Worm (Caenorhabditis elegans) whole organism, young adult: ENCODE data around the gene Y105C5A.1285.
"Not testable (repeated sequence)": the region's sequence is repeated elsewhere in the genome, so short reads cannot be mapped to it uniquely, and the experiment has no call there.

ENCODE experiments used
- F39B2.1 ChIP-seq: fragments of 200-800 bp; sonication (Bioruptor generic); IDR thresholded peaks from 2 replicates; pipeline ENCODE4 v1.3.6; 2022; ENCODE audit warnings: missing genetic modification reagents, missing genetic modification characterization, missing compliant biosample characterization
- attf-5 ChIP-seq: fragments of 200-800 bp; sonication (Bioruptor generic); optimal IDR thresholded peaks from 2 replicates; lab custom pipeline; 2018; ENCODE audit warnings: mild to moderate bottlenecking, missing genetic modification characterization, missing compliant biosample characterization
- attf-6 ChIP-seq: fragments of 200-800 bp; sonication (Bioruptor generic); IDR thresholded peaks from 2 replicates; pipeline ENCODE4 v1.3.6; 2022; ENCODE audit warnings: missing genetic modification reagents, missing genetic modification characterization, missing compliant biosample characterization
- cebp-1 ChIP-seq, 2 experiments: fragments of 200-800 bp in 1 of 2; sonication (Bioruptor generic) in 1 of 2; sonication (generic microtip) in 1 of 2; IDR thresholded peaks in 1 of 2; optimal IDR thresholded peaks in 1 of 2; 2 replicates each; pipeline versions ENCODE4 v1.3.6 to Lab custom; 2017 to 2022; ENCODE audit warnings: missing compliant biosample characterization in 2 of 2, missing genetic modification characterization in 2 of 2, mild to moderate bottlenecking in 1 of 2, missing genetic modification reagents in 1 of 2, moderate library complexity in 1 of 2
- dpl-1 ChIP-seq: fragments of 150-350 bp; optimal IDR thresholded peaks from 2 replicates; lab custom pipeline; 2014; ENCODE audit warnings: missing biosample characterization, missing genetic modification reagents, missing genetic modification characterization
- efl-1 ChIP-seq: fragments of 150-350 bp; optimal IDR thresholded peaks from 2 replicates; lab custom pipeline; 2014; ENCODE audit warnings: missing biosample characterization, missing genetic modification reagents, missing genetic modification characterization
- hsf-1 ChIP-seq: fragments of 200-800 bp; sonication (Bioruptor generic); IDR thresholded peaks from 2 replicates; pipeline ENCODE4 v1.3.6; 2022; ENCODE audit warnings: missing genetic modification reagents, missing genetic modification characterization, missing compliant biosample characterization
- let-526 ChIP-seq: fragments of 200-800 bp; sonication (Bioruptor generic); IDR thresholded peaks from 2 replicates; pipeline ENCODE4 v1.3.6; 2022; ENCODE audit warnings: missing genetic modification reagents, missing genetic modification characterization, missing compliant biosample characterization
- pha-4 ChIP-seq: fragments of 150-350 bp; sonication (generic microtip); optimal IDR thresholded peaks from 2 replicates; lab custom pipeline; 2014; ENCODE audit warnings: missing biosample characterization, missing genetic modification reagents, missing genetic modification characterization
- sdz-38 ChIP-seq: sonication (generic microtip); optimal IDR thresholded peaks from 2 replicates; lab custom pipeline; 2016; ENCODE audit warnings: missing genotype, missing genetic modification characterization, missing compliant biosample characterization
- snpc-4 ChIP-seq, 5 experiments: fragments of 150-350 bp in 1 of 5; sonication (generic microtip) in 4 of 5; optimal IDR thresholded peaks; 2 replicates each; lab custom pipeline; 2014 to 2018; ENCODE audit warnings: missing genetic modification characterization in 5 of 5, missing biosample characterization in 3 of 5, antibody characterized with exemption in 2 of 5, mild to moderate bottlenecking in 2 of 5, missing compliant biosample characterization in 2 of 5, missing genotype in 2 of 5, moderate library complexity in 2 of 5, missing genetic modification reagents in 1 of 5
- unc-62 ChIP-seq: fragments of 150-350 bp; optimal IDR thresholded peaks from 2 replicates; lab custom pipeline; 2014; ENCODE audit warnings: missing biosample characterization, missing genetic modification reagents, missing genetic modification characterization
- xnd-1 ChIP-seq: sonication (generic microtip); optimal IDR thresholded peaks from 2 replicates; lab custom pipeline; 2016; ENCODE audit warnings: missing genotype, missing genetic modification reagents, missing genetic modification characterization, missing compliant biosample characterization

DNA sequence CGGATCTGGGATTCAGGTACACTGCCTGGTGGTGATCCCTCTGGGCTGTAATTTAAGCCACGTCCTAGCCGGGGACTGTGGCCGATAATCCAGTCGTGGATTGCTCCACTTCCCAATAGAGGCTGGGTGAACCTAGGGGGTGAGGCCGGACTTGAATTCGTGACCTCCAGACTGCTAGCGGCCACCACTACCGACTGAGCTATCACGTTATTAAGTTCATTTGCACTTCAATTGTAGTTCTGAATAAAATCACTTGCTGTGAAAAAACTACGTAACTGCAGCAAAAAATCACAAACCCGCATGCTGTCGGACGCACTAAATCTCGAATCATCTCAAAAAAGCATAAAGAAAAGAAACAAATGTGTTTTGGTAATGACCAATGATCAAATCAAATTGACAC is 38.6 kb downstream of the Y105C5A.1285 start, which contains the start of gene Y105C5A.1273:
- TF ChIP-seq efl-1 (GFP tag; lab: Kevin White, UChicago); pha-4 (tag; lab: Kevin White, UChicago); unc-62; cebp-1 (GFP tag; IDR thresholded peaks at IDR 0.05; lab: Robert Waterston, UW); cebp-1 (tag; optimal IDR thresholded peaks at IDR 0.05; lab: Kevin White, UChicago); attf-6; let-526 (GFP tag; lab: Robert Waterston, UW); F39B2.1 (GFP tag; lab: Robert Waterston, UW); attf-5 (GFP tag; lab: Kevin White, UChicago); dpl-1 (GFP tag; lab: Kevin White, UChicago); sdz-38; xnd-1; snpc-4 (GFP tag; optimal IDR thresholded peaks at IDR 0.05; lab: Kevin White, UChicago); snpc-4 (tag; optimal IDR thresholded peaks at IDR 0.05; lab: Kevin White, UChicago); hsf-1 (GFP tag; lab: Robert Waterston, UW): not testable (repeated sequence)
